Fruit fly (Drosophila melanogaster): ENCODE results near the gene bip1.

bip1 gene

DNA sequence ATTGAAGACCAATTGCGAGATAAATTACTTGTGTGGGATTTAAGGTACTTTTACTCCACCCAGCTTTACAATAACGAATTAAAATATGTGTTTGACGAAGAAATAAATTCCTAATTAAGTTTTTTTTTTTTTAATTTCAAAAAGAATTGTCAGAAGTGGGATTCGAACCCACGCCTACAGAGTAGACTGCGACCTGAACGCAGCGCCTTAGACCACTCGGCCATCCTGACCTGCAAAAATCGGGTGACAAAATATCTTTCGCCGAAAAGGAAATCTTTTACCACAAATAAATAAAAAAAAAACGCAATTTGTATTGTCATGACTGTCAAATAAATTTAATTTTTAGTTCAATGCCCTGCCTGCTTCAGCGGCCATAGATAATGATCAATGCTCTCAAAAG, 9.5 kb upstream of the bip1 start:
- no peak for TF ChIP-seq OdsH (GFP tag; optimal IDR thresholded peaks at IDR 0.05)
- no peak for TF ChIP-seq HLH106 (tag; optimal IDR thresholded peaks at IDR 0.05)
- TF ChIP-seq dmrt93B (GFP tag; optimal IDR thresholded peaks at IDR 0.05): no peak
- TF ChIP-seq jim (GFP tag; optimal IDR thresholded peaks at IDR 0.05): no peak
- TF ChIP-seq brk (GFP tag; optimal IDR thresholded peaks at IDR 0.05): no peak
- TF ChIP-seq dsf (GFP tag; optimal IDR thresholded peaks at IDR 0.05; ENCODE audit: borderline replicate concordance): no peak
- no peak for TF ChIP-seq Abd-B (GFP tag; optimal IDR thresholded peaks at IDR 0.05)
- no peak for TF ChIP-seq Hr83 (GFP tag; optimal IDR thresholded peaks at IDR 0.05; ENCODE audit: poor library complexity, severe bottlenecking)
- TF ChIP-seq br (GFP tag; optimal IDR thresholded peaks at IDR 0.05): no peak
- TF ChIP-seq CrebA (GFP tag; optimal IDR thresholded peaks at IDR 0.05; ENCODE audit: borderline replicate concordance): no peak
- no peak for TF ChIP-seq N (GFP tag; optimal IDR thresholded peaks at IDR 0.05)
- no peak for TF ChIP-seq fru (GFP tag; optimal IDR thresholded peaks at IDR 0.05)
- no peak for TF ChIP-seq woc (GFP tag; optimal IDR thresholded peaks at IDR 0.05)
- no peak for TF ChIP-seq Myc (optimal IDR thresholded peaks at IDR 0.05)
- no peak for TF ChIP-seq dl (GFP tag; optimal IDR thresholded peaks at IDR 0.05; ENCODE audit: insufficient read depth in 1 of 2, partially characterized antibody in 2 of 2)
- no peak for TF ChIP-seq Mio (GFP tag; optimal IDR thresholded peaks at IDR 0.05)
- no peak for TF ChIP-seq GATAd (GFP tag; optimal IDR thresholded peaks at IDR 0.05)
- no peak for TF ChIP-seq Jra (GFP tag; optimal IDR thresholded peaks at IDR 0.05)
- TF ChIP-seq CG32264 (GFP tag; optimal IDR thresholded peaks at IDR 0.05): no peak

DNA sequence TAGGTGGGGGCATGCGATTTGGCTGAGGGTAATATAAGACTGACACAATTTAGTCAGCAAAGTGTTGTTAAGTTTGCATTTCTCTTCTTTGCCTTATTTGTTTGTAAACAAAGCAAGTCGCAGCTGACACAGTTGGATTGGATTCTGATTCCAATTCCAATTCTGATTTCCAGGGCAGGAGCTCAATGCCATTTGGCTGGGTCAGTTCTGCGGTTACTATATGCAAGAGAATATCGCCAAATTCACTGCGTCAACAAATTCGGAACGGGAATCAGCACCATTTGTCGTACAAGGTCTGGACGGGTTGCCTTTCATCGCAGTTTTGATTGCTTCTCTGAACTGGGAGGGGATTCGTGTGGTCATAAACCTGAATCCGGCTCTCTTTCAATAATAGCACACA, 9.0 kb upstream of the bip1 start:
- TF ChIP-seq CG32264 (GFP tag; optimal IDR thresholded peaks at IDR 0.05) (no peak), psq (GFP tag; optimal IDR thresholded peaks at IDR 0.05) (no peak), pan (optimal IDR thresholded peaks at IDR 0.05) (no peak)

DNA sequence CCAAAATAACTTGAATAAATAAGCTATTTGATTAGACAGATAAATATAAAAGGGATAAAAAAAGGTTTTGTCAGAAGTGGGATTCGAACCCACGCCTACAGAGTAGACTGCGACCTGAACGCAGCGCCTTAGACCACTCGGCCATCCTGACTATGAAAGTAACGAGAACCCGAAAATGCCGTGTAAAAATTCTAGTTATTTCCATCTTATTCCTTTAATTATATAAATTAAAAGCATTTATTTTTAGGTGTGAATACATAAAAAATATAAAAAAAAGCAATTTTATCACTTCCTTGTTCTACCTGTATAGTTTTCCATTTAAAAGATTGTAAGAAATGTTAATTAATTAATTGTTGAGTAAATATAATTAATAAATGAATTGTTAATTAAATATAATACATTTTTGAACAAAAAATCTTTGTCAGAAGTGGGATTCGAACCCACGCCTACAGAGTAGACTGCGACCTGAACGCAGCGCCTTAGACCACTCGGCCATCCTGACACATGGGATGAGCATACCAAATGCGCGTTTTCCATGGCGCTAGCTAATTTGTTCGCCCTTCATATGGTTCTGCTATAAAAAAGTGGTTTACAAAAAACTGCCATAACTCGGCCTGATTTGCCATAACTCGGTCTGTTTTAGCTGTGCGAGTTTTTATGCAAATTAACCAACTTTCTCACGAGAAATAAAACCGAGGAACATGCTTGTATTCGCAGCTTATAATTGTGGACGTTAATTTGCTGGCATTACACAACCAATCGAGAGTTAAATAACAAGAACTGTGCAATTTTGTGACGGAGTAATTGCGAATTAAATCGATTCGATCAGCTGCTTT, 7.3 kb upstream of the bip1 start:
- TF ChIP-seq sv (GFP tag; optimal IDR thresholded peaks at IDR 0.05): no peak
- no peak for TF ChIP-seq Rel (GFP tag; optimal IDR thresholded peaks at IDR 0.05)
- TF ChIP-seq Rel (tag; optimal IDR thresholded peaks at IDR 0.05): no peak
- peak; percentile 12 for TF ChIP-seq Myc (optimal IDR thresholded peaks at IDR 0.05)
- no peak for TF ChIP-seq CG32264 (GFP tag; optimal IDR thresholded peaks at IDR 0.05)
- no peak for TF ChIP-seq N (GFP tag; optimal IDR thresholded peaks at IDR 0.05)
- TF ChIP-seq Dif (GFP tag; optimal IDR thresholded peaks at IDR 0.05; ENCODE audit: partially characterized antibody): peak; percentile 2
- no peak for TF ChIP-seq psq (GFP tag; optimal IDR thresholded peaks at IDR 0.05)
- peak; percentile 7 for TF ChIP-seq Vsx2 (GFP tag; optimal IDR thresholded peaks at IDR 0.05; ENCODE audit: partially characterized antibody)
- TF ChIP-seq br (GFP tag; optimal IDR thresholded peaks at IDR 0.05): no peak

DNA sequence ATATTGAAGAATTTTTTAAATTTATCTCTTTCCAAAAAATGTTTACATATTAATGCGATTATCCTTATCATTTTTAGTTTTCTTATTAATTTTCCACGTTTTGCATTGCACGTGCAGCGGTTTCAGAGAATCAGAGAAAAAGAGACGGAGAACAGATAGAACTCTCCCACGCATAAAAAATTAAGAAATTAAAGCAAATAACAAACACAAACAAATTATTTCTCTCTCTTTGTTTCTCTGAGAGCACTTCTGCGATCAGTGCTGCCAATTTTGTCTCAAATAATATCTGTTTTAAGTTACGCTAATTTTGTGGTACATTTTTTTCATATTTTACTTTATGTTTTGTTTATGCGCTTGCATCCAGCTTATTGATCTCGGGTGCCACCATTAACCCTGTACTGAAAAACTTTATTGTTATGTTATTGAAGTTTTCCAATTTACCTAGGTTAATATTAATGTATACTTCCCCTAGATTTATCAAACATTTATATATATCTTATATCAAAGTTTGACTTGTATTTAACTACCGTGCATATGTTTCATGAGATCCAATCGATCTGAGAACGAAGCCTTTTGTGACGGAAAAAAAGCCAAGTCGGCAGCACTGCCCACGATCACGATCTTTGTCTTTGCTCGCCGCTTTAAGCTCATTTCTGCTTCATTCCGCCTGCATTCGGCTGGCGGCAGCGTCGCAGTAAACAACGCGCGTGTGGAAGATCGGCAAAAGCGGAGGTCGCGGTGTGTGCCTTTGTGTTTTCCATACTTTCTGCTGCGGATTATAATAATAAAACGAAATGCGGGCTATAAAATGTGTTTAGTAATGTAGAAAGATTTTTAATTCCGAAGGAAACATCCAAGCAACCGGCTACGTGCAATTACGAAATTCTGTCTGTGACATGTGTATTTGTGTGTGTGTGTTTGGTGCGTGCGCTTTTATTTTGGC, 5.0 kb upstream of the bip1 start, which contains the start of gene Sarm:
Gene Sarm (plus strand): TSS at position 661 of the 943 bp plus-strand sequence.
- TF ChIP-seq sv (GFP tag; optimal IDR thresholded peaks at IDR 0.05) (no peak), Sp1 (GFP tag; optimal IDR thresholded peaks at IDR 0.05) (peak; percentile 77), Abd-B (GFP tag; optimal IDR thresholded peaks at IDR 0.05) (no peak), N (GFP tag; optimal IDR thresholded peaks at IDR 0.05) (no peak), CG32264 (GFP tag; optimal IDR thresholded peaks at IDR 0.05) (no peak), Dif (GFP tag; optimal IDR thresholded peaks at IDR 0.05; ENCODE audit: partially characterized antibody) (peak; percentile 56), woc (GFP tag; optimal IDR thresholded peaks at IDR 0.05) (peak; percentile 48), pan (optimal IDR thresholded peaks at IDR 0.05) (no peak), Dfd (GFP tag; optimal IDR thresholded peaks at IDR 0.05) (no peak), Jra (GFP tag; optimal IDR thresholded peaks at IDR 0.05) (no peak), br (GFP tag; optimal IDR thresholded peaks at IDR 0.05) (peak; percentile 50), Mio (GFP tag; optimal IDR thresholded peaks at IDR 0.05) (no peak), Hnf4 (GFP tag; optimal IDR thresholded peaks at IDR 0.05) (no peak), dl (GFP tag; optimal IDR thresholded peaks at IDR 0.05; ENCODE audit: insufficient read depth in 1 of 2, partially characterized antibody in 2 of 2) (no peak), Myc (optimal IDR thresholded peaks at IDR 0.05) (peak; percentile 98), fru (GFP tag; optimal IDR thresholded peaks at IDR 0.05) (peak; percentile 60), CG9705 (GFP tag; optimal IDR thresholded peaks at IDR 0.05) (peak; percentile 50), ey (GFP tag; optimal IDR thresholded peaks at IDR 0.05) (peak; percentile 49), dsf (GFP tag; optimal IDR thresholded peaks at IDR 0.05; ENCODE audit: borderline replicate concordance) (peak; percentile 10), jim (GFP tag; optimal IDR thresholded peaks at IDR 0.05) (peak; percentile 40), Vsx2 (GFP tag; optimal IDR thresholded peaks at IDR 0.05; ENCODE audit: partially characterized antibody) (peak; percentile 0), brk (GFP tag; optimal IDR thresholded peaks at IDR 0.05) (no peak), Rel (GFP tag; optimal IDR thresholded peaks at IDR 0.05) (no peak), Rel (tag; optimal IDR thresholded peaks at IDR 0.05) (peak; percentile 62), foxo (GFP tag; optimal IDR thresholded peaks at IDR 0.05) (peak in 1 of 2 experiments; percentile 60), h (GFP tag; optimal IDR thresholded peaks at IDR 0.05) (peak; percentile 66), GATAd (GFP tag; optimal IDR thresholded peaks at IDR 0.05) (no peak), CrebA (GFP tag; optimal IDR thresholded peaks at IDR 0.05; ENCODE audit: borderline replicate concordance) (no peak), dmrt93B (GFP tag; optimal IDR thresholded peaks at IDR 0.05) (peak; percentile 58), HLH106 (tag; optimal IDR thresholded peaks at IDR 0.05) (peak; percentile 68), psq (GFP tag; optimal IDR thresholded peaks at IDR 0.05) (peak; percentile 64), Hr83 (GFP tag; optimal IDR thresholded peaks at IDR 0.05; ENCODE audit: poor library complexity, severe bottlenecking) (peak; percentile 50), sage (GFP tag; optimal IDR thresholded peaks at IDR 0.05) (peak; percentile 16), lola (GFP tag; optimal IDR thresholded peaks at IDR 0.05) (no peak)

All from whole organism, wandering third instar larva.